Worm (Caenorhabditis elegans) whole organism, young adult: ENCODE measurements around the gene scd-1.
A peak's percentile ranks its signal among the peaks of the same experiment; 100 is the strongest.

Source experiments
- B0035.1 ChIP-seq: sonication (generic microtip); optimal IDR thresholded peaks from 2 replicates; lab custom pipeline; 2016; ENCODE audit warnings: missing genetic modification characterization, mild to moderate bottlenecking, missing compliant biosample characterization, missing genotype, missing genetic modification reagents
- C06A6.2 ChIP-seq: fragments of 200-800 bp; sonication (Bioruptor generic); conservative IDR thresholded peaks from 2 replicates; pipeline ENCODE4 v1.3.6; 2022; ENCODE audit warnings: missing genetic modification characterization, missing compliant biosample characterization
- F33H1.4 ChIP-seq: fragments of 200-800 bp; sonication (Bioruptor generic); IDR thresholded peaks from 2 replicates; pipeline ENCODE4 v1.3.6; 2022; ENCODE audit warnings: missing genetic modification reagents, missing genetic modification characterization, missing compliant biosample characterization
- F37B4.10 ChIP-seq: fragments of 200-800 bp; sonication (Bioruptor generic); IDR thresholded peaks from 2 replicates; pipeline ENCODE4 v1.3.6; 2022; ENCODE audit warnings: missing genetic modification characterization, missing compliant biosample characterization
- F57A8.1 ChIP-seq: fragments of 200-800 bp; sonication (Bioruptor generic); optimal IDR thresholded peaks from 2 replicates; lab custom pipeline; 2018; ENCODE audit warnings: mild to moderate bottlenecking, missing genetic modification characterization, moderate library complexity, missing compliant biosample characterization
- F57C9.4 ChIP-seq: sonication (generic microtip); optimal IDR thresholded peaks from 2 replicates; lab custom pipeline; 2017; ENCODE audit warnings: mild to moderate bottlenecking, missing genetic modification characterization, missing compliant biosample characterization
- K12H6.12 ChIP-seq: fragments of 200-800 bp; sonication (Bioruptor generic); optimal IDR thresholded peaks from 2 replicates; lab custom pipeline; 2018; ENCODE audit warnings: mild to moderate bottlenecking, missing genetic modification characterization, missing compliant biosample characterization
- Y53G8AR.9 ChIP-seq: fragments of 200-800 bp; sonication (Bioruptor generic); conservative IDR thresholded peaks from 2 replicates; pipeline ENCODE4 v1.3.6; 2022; ENCODE audit warnings: missing genetic modification reagents, missing genetic modification characterization, missing compliant biosample characterization
- Y79H2A.3 ChIP-seq: fragments of 200-800 bp; sonication (Bioruptor generic); conservative IDR thresholded peaks from 2 replicates; pipeline ENCODE4 v1.3.6; 2022; ENCODE audit warnings: missing genetic modification reagents, missing genetic modification characterization, missing compliant biosample characterization
- ZK185.1 ChIP-seq: sonication (generic microtip); optimal IDR thresholded peaks from 2 replicates; lab custom pipeline; 2016; ENCODE audit warnings: mild to moderate bottlenecking, missing genetic modification characterization, missing compliant biosample characterization; ENCODE audit not compliant: poor library complexity, severe bottlenecking
- akir-1 ChIP-seq: fragments of 200-800 bp; sonication (Bioruptor generic); optimal IDR thresholded peaks from 2 replicates; lab custom pipeline; 2018; ENCODE audit warnings: mild to moderate bottlenecking, missing genetic modification characterization, moderate library complexity, missing compliant biosample characterization
- aptf-3 ChIP-seq: fragments of 200-800 bp; sonication (Bioruptor generic); IDR thresholded peaks from 2 replicates; pipeline ENCODE4 v1.3.6; 2022; ENCODE audit warnings: missing genetic modification characterization, missing compliant biosample characterization
- attf-3 ChIP-seq: fragments of 200-800 bp; sonication (Bioruptor generic); conservative IDR thresholded peaks from 2 replicates; pipeline ENCODE4 v1.3.6; 2022; ENCODE audit warnings: missing genetic modification reagents, missing genetic modification characterization, missing compliant biosample characterization
- ceh-100 ChIP-seq: fragments of 200-800 bp; sonication (Bioruptor generic); IDR thresholded peaks from 2 replicates; pipeline ENCODE4 v1.3.6; 2022; ENCODE audit warnings: missing genetic modification reagents, missing genetic modification characterization, missing compliant biosample characterization
- ceh-79 ChIP-seq: sonication (generic microtip); optimal IDR thresholded peaks from 2 replicates; lab custom pipeline; 2017; ENCODE audit warnings: mild to moderate bottlenecking, missing genetic modification characterization, missing compliant biosample characterization
- ceh-91 ChIP-seq: fragments of 200-800 bp; sonication (Bioruptor generic); IDR thresholded peaks from 2 replicates; pipeline ENCODE4 v1.3.6; 2022; ENCODE audit warnings: missing genetic modification reagents, missing genetic modification characterization, missing compliant biosample characterization
- die-1 ChIP-seq: sonication (generic microtip); optimal IDR thresholded peaks from 2 replicates; lab custom pipeline; 2016; ENCODE audit warnings: missing genotype, mild to moderate bottlenecking, missing genetic modification characterization, missing compliant biosample characterization
- dpl-1 ChIP-seq: fragments of 150-350 bp; optimal IDR thresholded peaks from 2 replicates; lab custom pipeline; 2014; ENCODE audit warnings: missing biosample characterization, missing genetic modification reagents, missing genetic modification characterization
- efl-1 ChIP-seq: fragments of 150-350 bp; optimal IDR thresholded peaks from 2 replicates; lab custom pipeline; 2014; ENCODE audit warnings: missing biosample characterization, missing genetic modification reagents, missing genetic modification characterization
- ets-4 ChIP-seq: fragments of 200-800 bp; sonication (Bioruptor generic); optimal IDR thresholded peaks from 2 replicates; lab custom pipeline; 2018; ENCODE audit warnings: mild to moderate bottlenecking, missing genetic modification characterization, missing compliant biosample characterization
- fkh-3 ChIP-seq: sonication (generic microtip); optimal IDR thresholded peaks from 2 replicates; lab custom pipeline; 2016; ENCODE audit warnings: mild to moderate bottlenecking, missing genetic modification characterization, missing compliant biosample characterization
- hlh-26 ChIP-seq: fragments of 200-800 bp; sonication (Bioruptor generic); conservative IDR thresholded peaks from 2 replicates; pipeline ENCODE4 v1.3.6; 2022; ENCODE audit warnings: missing genetic modification reagents, missing genetic modification characterization, missing compliant biosample characterization
- hmg-20 ChIP-seq: fragments of 200-800 bp; sonication (Bioruptor generic); IDR thresholded peaks from 2 replicates; pipeline ENCODE4 v1.3.6; 2022; ENCODE audit warnings: missing genetic modification reagents, missing genetic modification characterization, missing compliant biosample characterization
- let-526 ChIP-seq: fragments of 200-800 bp; sonication (Bioruptor generic); IDR thresholded peaks from 2 replicates; pipeline ENCODE4 v1.3.6; 2022; ENCODE audit warnings: missing genetic modification reagents, missing genetic modification characterization, missing compliant biosample characterization
- lin-26 ChIP-seq: fragments of 200-800 bp; sonication (Bioruptor generic); IDR thresholded peaks from 2 replicates; pipeline ENCODE4 v1.3.6; 2022; ENCODE audit warnings: missing genetic modification reagents, missing genetic modification characterization, missing compliant biosample characterization
- lsy-27 ChIP-seq: sonication (generic microtip); optimal IDR thresholded peaks from 2 replicates; lab custom pipeline; 2017; ENCODE audit warnings: missing genetic modification characterization, mild to moderate bottlenecking, missing compliant biosample characterization, antibody characterized with exemption, missing genotype, borderline replicate concordance; ENCODE audit not compliant: insufficient read depth
- madf-10 ChIP-seq: sonication (generic microtip); optimal IDR thresholded peaks from 2 replicates; lab custom pipeline; 2016; ENCODE audit warnings: mild to moderate bottlenecking, missing genetic modification characterization, missing compliant biosample characterization
- mcd-1 ChIP-seq: fragments of 200-800 bp; sonication (Bioruptor generic); IDR thresholded peaks from 2 replicates; pipeline ENCODE4 v1.3.6; 2022; ENCODE audit warnings: missing genetic modification reagents, missing genetic modification characterization, missing compliant biosample characterization
- mel-28 ChIP-seq: sonication (generic microtip); optimal IDR thresholded peaks from 2 replicates; lab custom pipeline; 2016; ENCODE audit warnings: borderline replicate concordance, mild to moderate bottlenecking, missing genetic modification characterization, missing compliant biosample characterization
- mxl-1 ChIP-seq: sonication (generic microtip); optimal IDR thresholded peaks from 2 replicates; lab custom pipeline; 2016; ENCODE audit warnings: missing genetic modification characterization, missing compliant biosample characterization
- nfya-1 ChIP-seq: sonication (generic microtip); optimal IDR thresholded peaks from 2 replicates; lab custom pipeline; 2017; ENCODE audit warnings: antibody characterized with exemption, missing compliant biosample characterization, missing genetic modification characterization, borderline replicate concordance; ENCODE audit not compliant: insufficient read depth
- nfyb-1 ChIP-seq: fragments of 200-800 bp; sonication (Bioruptor generic); IDR thresholded peaks from 2 replicates; pipeline ENCODE4 v1.3.6; 2022; ENCODE audit warnings: missing genetic modification reagents, missing genetic modification characterization, missing compliant biosample characterization
- nhr-120 ChIP-seq: fragments of 200-800 bp; sonication (Bioruptor generic); IDR thresholded peaks from 2 replicates; pipeline ENCODE4 v1.3.6; 2022; ENCODE audit warnings: missing genetic modification characterization, missing compliant biosample characterization
- nhr-179 ChIP-seq: sonication (generic microtip); optimal IDR thresholded peaks from 2 replicates; lab custom pipeline; 2016; ENCODE audit warnings: mild to moderate bottlenecking, missing genetic modification characterization, missing compliant biosample characterization
- nhr-27 ChIP-seq: fragments of 200-800 bp; sonication (Bioruptor generic); optimal IDR thresholded peaks from 2 replicates; lab custom pipeline; 2018; ENCODE audit warnings: mild to moderate bottlenecking, missing genetic modification characterization, moderate library complexity, missing compliant biosample characterization
- nhr-90 ChIP-seq: sonication (generic microtip); optimal IDR thresholded peaks from 2 replicates; lab custom pipeline; 2016; ENCODE audit warnings: missing genotype, mild to moderate bottlenecking, missing genetic modification characterization, missing compliant biosample characterization
- pbrm-1 ChIP-seq: fragments of 200-800 bp; sonication (Bioruptor generic); IDR thresholded peaks from 2 replicates; pipeline ENCODE4 v1.3.6; 2022; ENCODE audit warnings: missing genetic modification reagents, missing genetic modification characterization, missing compliant biosample characterization
- rcor-1 ChIP-seq: fragments of 200-800 bp; sonication (Bioruptor generic); IDR thresholded peaks from 2 replicates; pipeline ENCODE4 v1.3.6; 2022; ENCODE audit warnings: missing genetic modification reagents, missing genetic modification characterization, missing compliant biosample characterization
- rpc-1 ChIP-seq, 2 experiments: fragments of 150-350 bp in 1 of 2; sonication (generic microtip) in 1 of 2; optimal IDR thresholded peaks; 2 replicates each; lab custom pipeline; 2014 to 2018; ENCODE audit warnings: missing biosample characterization in 1 of 2, missing genetic modification characterization in 1 of 2, missing genetic modification reagents in 1 of 2, missing genotype in 1 of 2
- sea-2 ChIP-seq: fragments of 200-800 bp; sonication (Bioruptor generic); IDR thresholded peaks from 2 replicates; pipeline ENCODE4 v1.3.6; 2022; ENCODE audit warnings: missing genetic modification characterization, missing compliant biosample characterization
- snpc-1.3 ChIP-seq: sonication (generic microtip); optimal IDR thresholded peaks from 2 replicates; lab custom pipeline; 2017; ENCODE audit warnings: missing genetic modification characterization, mild to moderate bottlenecking, missing compliant biosample characterization, antibody characterized with exemption, moderate library complexity, missing genotype, missing genetic modification reagents; ENCODE audit not compliant: insufficient read depth
- snpc-4 ChIP-seq, 5 experiments: fragments of 150-350 bp in 1 of 5; sonication (generic microtip) in 4 of 5; optimal IDR thresholded peaks; 2 replicates each; lab custom pipeline; 2014 to 2018; ENCODE audit warnings: missing genetic modification characterization in 5 of 5, missing biosample characterization in 3 of 5, antibody characterized with exemption in 2 of 5, mild to moderate bottlenecking in 2 of 5, missing compliant biosample characterization in 2 of 5, missing genotype in 2 of 5, moderate library complexity in 2 of 5, missing genetic modification reagents in 1 of 5
- zfh-2 ChIP-seq: fragments of 200-800 bp; sonication (Bioruptor generic); conservative IDR thresholded peaks from 2 replicates; pipeline ENCODE4 v1.3.6; 2022; ENCODE audit warnings: missing genetic modification reagents, missing genetic modification characterization, missing compliant biosample characterization
- zim-3 ChIP-seq: sonication (generic microtip); optimal IDR thresholded peaks from 2 replicates; lab custom pipeline; 2017; ENCODE audit warnings: mild to moderate bottlenecking, missing genetic modification characterization, moderate library complexity, missing compliant biosample characterization
- ztf-18 ChIP-seq: sonication (generic microtip); optimal IDR thresholded peaks from 2 replicates; lab custom pipeline; 2016; ENCODE audit warnings: missing genotype, mild to moderate bottlenecking, missing genetic modification characterization, missing compliant biosample characterization
- ztf-22 ChIP-seq: fragments of 200-800 bp; sonication (Bioruptor generic); optimal IDR thresholded peaks from 2 replicates; lab custom pipeline; 2018; ENCODE audit warnings: mild to moderate bottlenecking, missing genetic modification characterization, moderate library complexity, missing compliant biosample characterization
- ztf-26 ChIP-seq: sonication (generic microtip); optimal IDR thresholded peaks from 2 replicates; lab custom pipeline; 2017; ENCODE audit warnings: missing genetic modification characterization, missing compliant biosample characterization

The scd-1 gene

DNA sequence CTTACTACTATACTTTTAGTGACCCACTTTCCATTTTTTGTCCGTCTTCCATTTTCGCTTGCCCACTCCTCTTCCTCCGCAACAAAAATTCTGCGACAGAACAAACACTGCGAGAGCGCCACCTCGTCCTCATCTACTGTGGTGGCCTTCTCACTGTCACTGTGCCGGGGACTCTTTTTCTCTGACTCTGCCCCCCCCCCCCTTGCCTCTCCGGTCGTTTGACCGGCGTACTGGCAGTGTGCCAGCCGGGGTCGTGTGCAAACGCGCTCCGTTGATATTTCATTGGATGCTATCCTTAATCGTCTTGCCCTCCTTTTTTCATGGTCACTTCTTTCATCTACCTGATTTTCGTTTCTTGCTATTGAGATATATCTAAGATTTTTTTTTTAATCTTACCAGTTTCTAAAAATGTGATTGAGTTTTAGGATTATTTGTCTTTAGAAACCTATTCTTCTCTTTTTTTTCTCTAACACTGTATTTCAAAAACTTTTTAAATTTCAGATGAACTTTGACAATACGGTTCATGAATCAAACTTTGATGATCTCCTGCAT, 45.1 kb downstream of the scd-1 start, which contains the start of gene atf-6 (continued):
- TF ChIP-seq F37B4.10 (GFP tag; lab: Robert Waterston, UW) = no peak
- peak; percentile 39 for TF ChIP-seq nhr-90 (tag; lab: Kevin White, UChicago)
- TF ChIP-seq attf-3 (GFP tag; lab: Robert Waterston, UW) = no peak
- peak; percentile 99 for TF ChIP-seq zfh-2 (GFP tag; lab: Robert Waterston, UW)
- no peak for TF ChIP-seq mxl-1 (tag; lab: Kevin White, UChicago)
- no peak for TF ChIP-seq rpc-1 (optimal IDR thresholded peaks at IDR 0.05; lab: Kevin White, UChicago)
- no peak for TF ChIP-seq rpc-1 (tag; optimal IDR thresholded peaks at IDR 0.05; lab: Kevin White, UChicago)
- peak; percentile 96 for TF ChIP-seq K12H6.12
- TF ChIP-seq F57C9.4 (tag; lab: Kevin White, UChicago) = no peak
- TF ChIP-seq lsy-27 (tag; lab: Kevin White, UChicago) = no peak
- TF ChIP-seq nhr-27 = peak; percentile 3
- peak; percentile 41; the same call in 1 of the 2 replicates for TF ChIP-seq rcor-1 (GFP tag; lab: Robert Waterston, UW)
- TF ChIP-seq snpc-1.3 (tag; lab: Kevin White, UChicago) = no peak
- TF ChIP-seq hmg-20 (GFP tag; lab: Robert Waterston, UW) = no peak
- TF ChIP-seq Y53G8AR.9 (GFP tag; lab: Robert Waterston, UW) = peak; percentile 39; the same call in 1 of the 2 replicates
- TF ChIP-seq fkh-3 (tag; lab: Kevin White, UChicago) = no peak
- TF ChIP-seq C06A6.2 (GFP tag; lab: Robert Waterston, UW) = peak; percentile 57; the same call in 1 of the 2 replicates
- no peak for TF ChIP-seq nfyb-1 (GFP tag; lab: Robert Waterston, UW)
- TF ChIP-seq ztf-26 (tag; lab: Kevin White, UChicago) = peak; percentile 53
- no peak for TF ChIP-seq hlh-26 (GFP tag; lab: Robert Waterston, UW)
- 0 out of 2 replicates have a peak, but pooled peaks have one; percentile 20 for TF ChIP-seq let-526 (GFP tag; lab: Robert Waterston, UW)
- no peak for TF ChIP-seq nhr-120 (GFP tag; lab: Robert Waterston, UW)
- TF ChIP-seq ets-4 (GFP tag; lab: Kevin White, UChicago) = peak; percentile 80
- TF ChIP-seq dpl-1 (GFP tag; lab: Kevin White, UChicago) = no peak
- TF ChIP-seq nfya-1 (tag; lab: Kevin White, UChicago) = no peak
- peak; percentile 55 for TF ChIP-seq madf-10 (tag; lab: Kevin White, UChicago)
- TF ChIP-seq ztf-22 (GFP tag; lab: Kevin White, UChicago) = no peak
- no peak for TF ChIP-seq efl-1 (GFP tag; lab: Kevin White, UChicago)
- no peak for TF ChIP-seq nhr-179 (tag; lab: Kevin White, UChicago)
- peak; percentile 97 for TF ChIP-seq mcd-1 (GFP tag; lab: Robert Waterston, UW)
- TF ChIP-seq Y79H2A.3 = no peak
- no peak for TF ChIP-seq ceh-79 (tag; lab: Kevin White, UChicago)
- TF ChIP-seq ztf-18 = peak; percentile 64
- no peak for TF ChIP-seq ZK185.1 (tag; lab: Kevin White, UChicago)
- no peak; the same call in 1 of the 2 replicates for TF ChIP-seq pbrm-1 (GFP tag; lab: Robert Waterston, UW)
- TF ChIP-seq snpc-4 (GFP tag; optimal IDR thresholded peaks at IDR 0.05; lab: Kevin White, UChicago) = no peak
- peak in 1 of 4 experiments; percentile 27 for TF ChIP-seq snpc-4 (tag; optimal IDR thresholded peaks at IDR 0.05; lab: Kevin White, UChicago)
- no peak for TF ChIP-seq aptf-3
- TF ChIP-seq akir-1 (GFP tag; lab: Kevin White, UChicago) = no peak
- no peak for TF ChIP-seq lin-26 (GFP tag; lab: Robert Waterston, UW)
- TF ChIP-seq mel-28 = no peak
- TF ChIP-seq ceh-91 = no peak
- no peak for TF ChIP-seq F57A8.1 (GFP tag; lab: Kevin White, UChicago)
- TF ChIP-seq zim-3 (tag; lab: Kevin White, UChicago) = no peak
- no peak for TF ChIP-seq B0035.1 (tag; lab: Kevin White, UChicago)
- no peak for TF ChIP-seq ceh-100 (GFP tag; lab: Robert Waterston, UW)
- no peak for TF ChIP-seq F33H1.4
- no peak for TF ChIP-seq sea-2 (GFP tag; lab: Robert Waterston, UW)
- no peak for TF ChIP-seq die-1
